Fruit fly (Drosophila melanogaster): ENCODE results near the gene CG12237.
A peak's percentile ranks its signal among the peaks of the same experiment; 100 is the strongest.

CG12237 gene

DNA sequence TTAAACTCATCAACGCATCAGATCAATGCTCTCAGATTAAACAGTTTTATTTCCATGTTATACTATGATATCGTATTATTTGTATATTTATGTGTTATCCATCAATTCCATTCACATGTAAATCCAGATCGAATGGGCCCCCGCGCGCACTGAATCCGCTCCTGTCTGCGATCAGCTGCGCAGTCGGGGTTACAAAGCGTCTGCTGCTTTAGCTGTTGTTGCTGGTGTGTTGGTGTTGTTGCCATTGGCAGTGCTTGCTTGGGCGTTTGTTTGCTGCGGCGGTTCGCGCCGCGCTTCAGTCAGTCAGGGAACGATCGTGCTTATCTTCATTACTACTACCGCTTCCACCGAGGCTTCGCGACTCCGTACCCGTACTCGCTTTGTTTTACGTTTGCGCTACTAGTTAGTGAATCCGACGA lies 24.3 kb upstream of the CG12237 start, which contains the start of gene Zw (continued):
- no peak for TF ChIP-seq Poxn (GFP tag; IDR thresholded peaks at IDR 0.05)
- no peak for TF ChIP-seq Sox100B (GFP tag; optimal IDR thresholded peaks at IDR 0.05)
- TF ChIP-seq ATbp (GFP tag; optimal IDR thresholded peaks at IDR 0.05), result peak; percentile 7
- TF ChIP-seq croc (GFP tag; conservative IDR thresholded peaks at IDR 0.05), result peak; percentile 28; the same call in 1 of the 3 replicates
- TF ChIP-seq CG6175 (GFP tag; IDR thresholded peaks at IDR 0.05), result peak; percentile 89
- 0 out of 2 replicates have a peak, but pooled peaks have one; percentile 34 for TF ChIP-seq CG7372 (GFP tag; IDR thresholded peaks at IDR 0.05)
- no peak for TF ChIP-seq Hr39 (optimal IDR thresholded peaks at IDR 0.05)
- TF ChIP-seq ab (GFP tag; optimal IDR thresholded peaks at IDR 0.05), result peak; percentile 6
- no peak for TF ChIP-seq chm (GFP tag; IDR thresholded peaks at IDR 0.05)
- 0 out of 3 replicates have a peak, but pooled peaks have one; percentile 29 for TF ChIP-seq CG2889 (GFP tag; IDR thresholded peaks at IDR 0.05)
- TF ChIP-seq CG7928 (GFP tag; optimal IDR thresholded peaks at IDR 0.05), result no peak
- peak; percentile 45; the same call in 1 of the 2 replicates for TF ChIP-seq ttk (GFP tag; IDR thresholded peaks at IDR 0.05)
- peak; percentile 48 for TF ChIP-seq esg (GFP tag; conservative IDR thresholded peaks at IDR 0.05)
- TF ChIP-seq pan (optimal IDR thresholded peaks at IDR 0.05), result no peak
- peak in 1 of 2 experiments; percentile 54 for TF ChIP-seq pan (GFP tag; optimal IDR thresholded peaks at IDR 0.05 in 1 of 2, IDR thresholded peaks at IDR 0.05 in 1 of 2)
- TF ChIP-seq CG16813 (GFP tag; IDR thresholded peaks at IDR 0.05; ENCODE audit: partially characterized antibody), result peak; percentile 70
- no peak for TF ChIP-seq CG2202 (tag; optimal IDR thresholded peaks at IDR 0.05)
- TF ChIP-seq gce (GFP tag; IDR thresholded peaks at IDR 0.05), result no peak
- no peak for TF ChIP-seq CG13894 (tag; optimal IDR thresholded peaks at IDR 0.05)
- peak; percentile 40 for TF ChIP-seq dmrt99B (tag; optimal IDR thresholded peaks at IDR 0.05)
- TF ChIP-seq CG3838 (GFP tag; optimal IDR thresholded peaks at IDR 0.05), result no peak
- no peak for TF ChIP-seq pros (GFP tag; optimal IDR thresholded peaks at IDR 0.05)
- TF ChIP-seq CkIIα-i1 (GFP tag; IDR thresholded peaks at IDR 0.05), result no peak
- peak; percentile 46; the same call in 1 of the 3 replicates for TF ChIP-seq CG7357 (GFP tag; IDR thresholded peaks at IDR 0.05)
- TF ChIP-seq sug (tag; optimal IDR thresholded peaks at IDR 0.05), result peak; percentile 62
- peak; percentile 25 for TF ChIP-seq Hr3 (GFP tag; optimal IDR thresholded peaks at IDR 0.05)
- peak; percentile 87 for TF ChIP-seq Rfx (GFP tag; IDR thresholded peaks at IDR 0.05)
- peak; percentile 67 for TF ChIP-seq amos (GFP tag; IDR thresholded peaks at IDR 0.05; ENCODE audit: partially characterized antibody)
- 0 out of 2 replicates have a peak, but pooled peaks have one; percentile 8 for TF ChIP-seq dan (GFP tag; IDR thresholded peaks at IDR 0.05)
- no peak for TF ChIP-seq sd (tag; optimal IDR thresholded peaks at IDR 0.05)
- no peak for TF ChIP-seq slou (GFP tag; optimal IDR thresholded peaks at IDR 0.05)
- TF ChIP-seq Nf-YB (GFP tag; optimal IDR thresholded peaks at IDR 0.05), result no peak
- TF ChIP-seq Xrp1 (GFP tag; IDR thresholded peaks at IDR 0.05), result peak; percentile 66
- TF ChIP-seq ham (GFP tag; IDR thresholded peaks at IDR 0.05), result no peak
- TF ChIP-seq bcd (GFP tag; optimal IDR thresholded peaks at IDR 0.05), result peak; percentile 47
- TF ChIP-seq HLH4C (GFP tag; IDR thresholded peaks at IDR 0.05; ENCODE audit: partially characterized antibody), result no peak
- peak; percentile 46; the same call in 1 of the 3 replicates for TF ChIP-seq ase (GFP tag; IDR thresholded peaks at IDR 0.05)
- peak; percentile 1 for TF ChIP-seq CG8924 (tag; optimal IDR thresholded peaks at IDR 0.05)
- TF ChIP-seq CG42726 (GFP tag; IDR thresholded peaks at IDR 0.05; ENCODE audit: partially characterized antibody), result no peak
- TF ChIP-seq Hey (tag; optimal IDR thresholded peaks at IDR 0.05), result no peak
- TF ChIP-seq CG17829 (tag; optimal IDR thresholded peaks at IDR 0.05), result peak; percentile 18
- peak; percentile 35; the same call in 1 of the 2 replicates for TF ChIP-seq klu (GFP tag; IDR thresholded peaks at IDR 0.05)
- TF ChIP-seq Hsf (GFP tag; optimal IDR thresholded peaks at IDR 0.05), result peak; percentile 23
- TF ChIP-seq Myb (GFP tag; optimal IDR thresholded peaks at IDR 0.05), result no peak
- no peak for TF ChIP-seq Oaz (GFP tag; IDR thresholded peaks at IDR 0.05)
- TF ChIP-seq so (GFP tag; IDR thresholded peaks at IDR 0.05), result 0 out of 3 replicates have a peak, but pooled peaks have one; percentile 37
- TF ChIP-seq Doc2 (GFP tag; IDR thresholded peaks at IDR 0.05), result no peak
- 0 out of 3 replicates have a peak, but pooled peaks have one; percentile 40 for TF ChIP-seq otp (GFP tag; IDR thresholded peaks at IDR 0.05)
- TF ChIP-seq CG9727 (GFP tag; optimal IDR thresholded peaks at IDR 0.05), result no peak
- TF ChIP-seq crp (GFP tag; optimal IDR thresholded peaks at IDR 0.05), result peak in 1 of 2 experiments; percentile 70
- peak; percentile 51 for TF ChIP-seq chn (GFP tag; optimal IDR thresholded peaks at IDR 0.05)
- no peak for TF ChIP-seq sim (GFP tag; IDR thresholded peaks at IDR 0.05)

All from whole organism, embryonic.